Fruit fly (Drosophila melanogaster) whole organism, embryonic: Measurements from ENCODE around the gene osp.

Experiments
- ATbp ChIP-seq: fragments of 200-800 bp; sonication (Bioruptor generic); optimal IDR thresholded peaks from 2 replicates; lab custom pipeline; 2017; ENCODE audit warnings: missing biosample characterization, mild to moderate bottlenecking, missing genetic modification characterization, missing genetic modification reagents
- Ada2b ChIP-seq: fragments of 200-800 bp; sonication (Bioruptor generic); IDR thresholded peaks from 2 replicates; pipeline ENCODE4 v1.3.6; 2022; ENCODE audit warnings: missing biosample characterization, missing genetic modification characterization
- Atf6 ChIP-seq: fragments of 200-800 bp; sonication (Bioruptor generic); IDR thresholded peaks from 2 replicates; pipeline ENCODE4 v1.3.6; 2022; ENCODE audit warnings: missing biosample characterization, missing genetic modification characterization
- CG1024 ChIP-seq: fragments of 200-800 bp; sonication (Bioruptor generic); IDR thresholded peaks from 2 replicates; pipeline ENCODE4 v1.3.6; 2022; ENCODE audit warnings: missing biosample characterization, missing genetic modification characterization
- CG10979 ChIP-seq: fragments of 200-800 bp; sonication (Bioruptor generic); optimal IDR thresholded peaks from 2 replicates; lab custom pipeline; 2018; ENCODE audit warnings: missing biosample characterization, mild to moderate bottlenecking, missing genetic modification characterization, moderate library complexity
- CG11398 ChIP-seq: fragments of 200-800 bp; sonication (Bioruptor generic); optimal IDR thresholded peaks from 2 replicates; lab custom pipeline; 2016; ENCODE audit warnings: missing biosample characterization, missing genetic modification characterization
- CG11560 ChIP-seq: fragments of 200-800 bp; sonication (Bioruptor generic); IDR thresholded peaks from 3 replicates; pipeline ENCODE4 v1.3.6; 2022; ENCODE audit warnings: missing biosample characterization, missing genetic modification characterization
- CG13296 ChIP-seq: fragments of 200-800 bp; sonication (Bioruptor generic); optimal IDR thresholded peaks from 3 replicates; lab custom pipeline; 2018; ENCODE audit warnings: missing biosample characterization, mild to moderate bottlenecking, missing genetic modification characterization
- CG15073 ChIP-seq: fragments of 200-800 bp; sonication (Bioruptor generic); optimal IDR thresholded peaks from 2 replicates; lab custom pipeline; 2016; ENCODE audit warnings: missing biosample characterization, missing genetic modification characterization
- CG1603 ChIP-seq: fragments of 200-800 bp; sonication (Bioruptor generic); optimal IDR thresholded peaks from 2 replicates; lab custom pipeline; 2019; ENCODE audit warnings: missing biosample characterization, mild to moderate bottlenecking, missing genetic modification characterization, moderate library complexity
- CG18011 ChIP-seq: fragments of 200-800 bp; sonication (Bioruptor generic); optimal IDR thresholded peaks from 2 replicates; lab custom pipeline; 2017; ENCODE audit warnings: missing biosample characterization, missing genetic modification characterization, mild to moderate bottlenecking, moderate library complexity, missing genotype
- CG18262 ChIP-seq: fragments of 200-800 bp; optimal IDR thresholded peaks from 3 replicates; lab custom pipeline; 2019; ENCODE audit warnings: missing biosample characterization, mild to moderate bottlenecking, missing genetic modification characterization, moderate library complexity
- CG18599 ChIP-seq: fragments of 200-800 bp; sonication (Bioruptor generic); optimal IDR thresholded peaks from 3 replicates; lab custom pipeline; 2017; ENCODE audit warnings: missing biosample characterization, missing genetic modification characterization, mild to moderate bottlenecking, moderate library complexity, missing genetic modification reagents
- CG18619 ChIP-seq: fragments of 200-800 bp; sonication (Bioruptor generic); optimal IDR thresholded peaks from 3 replicates; lab custom pipeline; 2017; ENCODE audit warnings: missing biosample characterization, mild to moderate bottlenecking, missing genetic modification characterization
- CG2129 ChIP-seq: fragments of 200-800 bp; sonication (Bioruptor generic); IDR thresholded peaks from 2 replicates; pipeline ENCODE4 v1.3.6; 2022; ENCODE audit warnings: missing biosample characterization, missing genetic modification characterization; ENCODE audit not compliant: partially characterized antibody
- CG2199 ChIP-seq: fragments of 200-800 bp; sonication (Bioruptor generic); IDR thresholded peaks from 3 replicates; pipeline ENCODE4 v1.3.6; 2022; ENCODE audit warnings: missing biosample characterization, missing genetic modification characterization
- CG31365 ChIP-seq: fragments of 200-800 bp; sonication (Bioruptor generic); optimal IDR thresholded peaks from 2 replicates; lab custom pipeline; 2018; ENCODE audit warnings: missing biosample characterization, mild to moderate bottlenecking, missing genetic modification characterization
- CG32767 ChIP-seq: fragments of 200-800 bp; sonication (Bioruptor generic); IDR thresholded peaks from 2 replicates; pipeline ENCODE4 v1.3.6; 2022; ENCODE audit warnings: missing biosample characterization, missing genetic modification characterization
- CG33557 ChIP-seq: fragments of 200-800 bp; sonication (Bioruptor generic); optimal IDR thresholded peaks from 2 replicates; lab custom pipeline; 2019; ENCODE audit warnings: missing biosample characterization, mild to moderate bottlenecking, missing genetic modification characterization, moderate library complexity
- CG4282 ChIP-seq: fragments of 200-800 bp; sonication (Bioruptor generic); optimal IDR thresholded peaks from 2 replicates; lab custom pipeline; 2016; ENCODE audit warnings: missing biosample characterization, missing genetic modification characterization
- CG6683 ChIP-seq: fragments of 200-800 bp; sonication (Bioruptor generic); optimal IDR thresholded peaks from 2 replicates; lab custom pipeline; 2017; ENCODE audit warnings: missing biosample characterization, mild to moderate bottlenecking, missing genetic modification characterization, missing genetic modification reagents
- CG7745 ChIP-seq: fragments of 200-800 bp; sonication (Bioruptor generic); optimal IDR thresholded peaks from 2 replicates; lab custom pipeline; 2018; ENCODE audit warnings: missing biosample characterization, mild to moderate bottlenecking, missing genetic modification characterization, moderate library complexity
- CG8924 ChIP-seq: fragments of 200-800 bp; optimal IDR thresholded peaks from 3 replicates; lab custom pipeline; 2019; ENCODE audit warnings: missing biosample characterization, mild to moderate bottlenecking, missing genetic modification characterization, moderate library complexity
- CG9215 ChIP-seq: fragments of 200-800 bp; sonication (Bioruptor generic); IDR thresholded peaks from 2 replicates; pipeline ENCODE4 v1.3.6; 2022; ENCODE audit warnings: missing biosample characterization, missing genetic modification characterization
- CG9876 ChIP-seq: fragments of 200-800 bp; sonication (Bioruptor generic); optimal IDR thresholded peaks from 2 replicates; lab custom pipeline; 2016; ENCODE audit warnings: missing biosample characterization, missing genetic modification characterization
- CrebB ChIP-seq: fragments of 200-800 bp; sonication (Bioruptor generic); optimal IDR thresholded peaks from 3 replicates; lab custom pipeline; 2018; ENCODE audit warnings: missing biosample characterization, mild to moderate bottlenecking, missing genetic modification characterization
- Dad ChIP-seq: fragments of 200-800 bp; sonication (Bioruptor generic); optimal IDR thresholded peaks from 3 replicates; lab custom pipeline; 2016; ENCODE audit warnings: missing biosample characterization, missing genetic modification characterization
- Ets65A ChIP-seq: fragments of 200-800 bp; sonication (Bioruptor generic); peaks from one replicate; lab custom pipeline; 2016; ENCODE audit warnings: missing biosample characterization, missing genetic modification characterization
- Fer2 ChIP-seq: fragments of 200-800 bp; sonication (Bioruptor generic); optimal IDR thresholded peaks from 2 replicates; lab custom pipeline; 2018; ENCODE audit warnings: missing biosample characterization, mild to moderate bottlenecking, missing genetic modification characterization, moderate library complexity
- HLH4C ChIP-seq: fragments of 200-800 bp; sonication (Bioruptor generic); IDR thresholded peaks from 3 replicates; pipeline ENCODE4 v1.3.6; 2022; ENCODE audit warnings: missing biosample characterization, missing genetic modification characterization; ENCODE audit not compliant: partially characterized antibody
- Hand ChIP-seq: fragments of 200-800 bp; sonication (Bioruptor generic); optimal IDR thresholded peaks from 2 replicates; lab custom pipeline; 2017; ENCODE audit warnings: mild to moderate bottlenecking, missing biosample characterization, missing genetic modification reagents, missing genetic modification characterization
- Kr ChIP-seq: fragments of 200-800 bp; sonication (Bioruptor generic); optimal IDR thresholded peaks from 2 replicates; lab custom pipeline; 2017; ENCODE audit warnings: missing biosample characterization, mild to moderate bottlenecking, missing genetic modification characterization
- Nf-YA ChIP-seq: fragments of 200-800 bp; sonication (Bioruptor generic); IDR thresholded peaks from 2 replicates; pipeline ENCODE4 v1.3.6; 2022; ENCODE audit warnings: missing biosample characterization, missing genetic modification characterization
- Oaz ChIP-seq: fragments of 200-800 bp; sonication (Bioruptor generic); IDR thresholded peaks from 2 replicates; pipeline ENCODE4 v1.3.6; 2022; ENCODE audit warnings: missing biosample characterization, missing genetic modification characterization
- PHDP ChIP-seq: fragments of 200-800 bp; sonication (Bioruptor generic); optimal IDR thresholded peaks from 3 replicates; lab custom pipeline; 2018; ENCODE audit warnings: missing biosample characterization, mild to moderate bottlenecking, missing genetic modification characterization, moderate library complexity
- ab ChIP-seq: fragments of 200-800 bp; sonication (Bioruptor generic); optimal IDR thresholded peaks from 2 replicates; lab custom pipeline; 2016; ENCODE audit warnings: missing biosample characterization, missing genetic modification characterization
- ato ChIP-seq: fragments of 200-800 bp; sonication (Bioruptor generic); IDR thresholded peaks from 2 replicates; pipeline ENCODE4 v1.3.6; 2022; ENCODE audit warnings: missing biosample characterization, missing genetic modification characterization; ENCODE audit not compliant: partially characterized antibody
- br ChIP-seq: fragments of >200 bp; optimal IDR thresholded peaks from 2 replicates; lab custom pipeline; 2017
- dysf ChIP-seq: fragments of 200-800 bp; sonication (Bioruptor generic); IDR thresholded peaks from 3 replicates; pipeline ENCODE4 v1.3.6; 2022; ENCODE audit warnings: missing biosample characterization, missing genetic modification characterization
- eyg ChIP-seq: fragments of 200-800 bp; sonication (Bioruptor generic); optimal IDR thresholded peaks from 3 replicates; lab custom pipeline; 2016; ENCODE audit warnings: missing biosample characterization, missing genetic modification characterization
- fd64A ChIP-seq: fragments of 200-800 bp; sonication (Bioruptor generic); optimal IDR thresholded peaks from 3 replicates; lab custom pipeline; 2018; ENCODE audit warnings: missing biosample characterization, mild to moderate bottlenecking, missing genetic modification characterization
- ftz-f1 ChIP-seq: fragments of 200-800 bp; sonication (Bioruptor generic); optimal IDR thresholded peaks from 2 replicates; lab custom pipeline; 2016; ENCODE audit warnings: missing biosample characterization, missing genetic modification characterization
- gem ChIP-seq: fragments of 200-800 bp; sonication (Bioruptor generic); optimal IDR thresholded peaks from 2 replicates; lab custom pipeline; 2019; ENCODE audit warnings: missing biosample characterization, mild to moderate bottlenecking, missing genetic modification characterization, moderate library complexity
- jumu ChIP-seq: fragments of 200-800 bp; sonication (Bioruptor generic); optimal IDR thresholded peaks from 3 replicates; lab custom pipeline; 2016; ENCODE audit warnings: missing biosample characterization, missing genetic modification characterization
- kay ChIP-seq: fragments of 200-800 bp; sonication (Bioruptor generic); optimal IDR thresholded peaks from 2 replicates; lab custom pipeline; 2016; ENCODE audit warnings: missing biosample characterization, missing genetic modification characterization
- nom ChIP-seq: fragments of 200-800 bp; sonication (Bioruptor generic); optimal IDR thresholded peaks from 2 replicates; lab custom pipeline; 2017; ENCODE audit warnings: missing biosample characterization, missing genetic modification characterization, mild to moderate bottlenecking, moderate library complexity, missing genetic modification reagents
- salm ChIP-seq: fragments of 200-800 bp; sonication (Bioruptor generic); optimal IDR thresholded peaks from 2 replicates; lab custom pipeline; 2018; ENCODE audit warnings: missing biosample characterization, mild to moderate bottlenecking, missing genetic modification characterization
- sens-2 ChIP-seq: fragments of 200-800 bp; sonication (Bioruptor generic); IDR thresholded peaks from 2 replicates; pipeline ENCODE4 v1.3.6; 2022; ENCODE audit warnings: missing biosample characterization, missing genetic modification characterization
- sima ChIP-seq: fragments of 200-800 bp; sonication (Bioruptor generic); optimal IDR thresholded peaks from 2 replicates; lab custom pipeline; 2016; ENCODE audit warnings: missing biosample characterization, missing genetic modification characterization
- toy ChIP-seq: fragments of 200-800 bp; sonication (Bioruptor generic); IDR thresholded peaks from 2 replicates; pipeline ENCODE4 v1.3.6; 2022; ENCODE audit warnings: missing biosample characterization, missing genetic modification characterization
- unc-4 ChIP-seq: fragments of 200-800 bp; sonication (Bioruptor generic); IDR thresholded peaks from 2 replicates; pipeline ENCODE4 v1.3.6; 2022; ENCODE audit warnings: missing biosample characterization, missing genetic modification characterization; ENCODE audit not compliant: partially characterized antibody
- zen2 ChIP-seq: fragments of 200-800 bp; sonication (Bioruptor generic); IDR thresholded peaks from 3 replicates; pipeline ENCODE4 v1.3.6; 2022; ENCODE audit warnings: missing biosample characterization, missing genetic modification characterization; ENCODE audit not compliant: partially characterized antibody

The osp gene

dm6 chr2L:14619602-14620001 lies 69.5 kb downstream of the osp start (continued):
- TF ChIP-seq ab (no peak), CG18011 (GFP tag; lab: Kevin White, UChicago) (no peak), Oaz (GFP tag; lab: Robert Waterston, UW) (peak; percentile 47; the same call in 1 of the 2 replicates), ato (no peak), salm (no peak), CG8924 (tag; lab: Kevin White, UChicago) (no peak), nom (GFP tag; lab: Kevin White, UChicago) (no peak), CG18262 (tag; lab: Kevin White, UChicago) (no peak), CG2129 (GFP tag; lab: Robert Waterston, UW) (no peak), CG18619 (no peak), toy (GFP tag; lab: Robert Waterston, UW) (no peak), CG18599 (GFP tag; lab: Kevin White, UChicago) (peak; percentile 40), CG4282 (GFP tag; lab: Kevin White, UChicago) (no peak), CG9215 (GFP tag; lab: Robert Waterston, UW) (no peak), CG32767 (GFP tag; lab: Robert Waterston, UW) (no peak), CG7745 (tag; lab: Kevin White, UChicago) (no peak), kay (GFP tag; lab: Kevin White, UChicago) (no peak), CG1603 (tag; lab: Kevin White, UChicago) (no peak), Ada2b (GFP tag; lab: Robert Waterston, UW) (peak; percentile 50; the same call in 1 of the 2 replicates), CG31365 (tag; lab: Kevin White, UChicago) (no peak), CG11560 (tag; lab: Robert Waterston, UW) (no peak), CG6683 (no peak), sens-2 (GFP tag; lab: Robert Waterston, UW) (no peak), CG11398 (GFP tag; lab: Kevin White, UChicago) (no peak), CrebB (no peak), Nf-YA (no peak), PHDP (tag; lab: Kevin White, UChicago) (no peak), Hand (GFP tag; lab: Kevin White, UChicago) (no peak), Kr (GFP tag; lab: Kevin White, UChicago) (no peak), eyg (GFP tag; lab: Kevin White, UChicago) (no peak), Fer2 (tag; lab: Kevin White, UChicago) (no peak), br (lab: Kevin White, UChicago) (no peak), Atf6 (GFP tag; lab: Robert Waterston, UW) (peak; percentile 41; the same call in 1 of the 2 replicates), Dad (GFP tag; lab: Kevin White, UChicago) (no peak), sima (GFP tag; lab: Kevin White, UChicago) (no peak), CG33557 (no peak), fd64A (GFP tag; lab: Kevin White, UChicago) (no peak), CG1024 (no peak), unc-4 (GFP tag; lab: Robert Waterston, UW) (no peak), gem (tag; lab: Kevin White, UChicago) (peak; percentile 47), ATbp (GFP tag; lab: Kevin White, UChicago) (no peak), zen2 (GFP tag; lab: Robert Waterston, UW) (no peak), CG13296 (GFP tag; lab: Kevin White, UChicago) (peak; percentile 9), ftz-f1 (GFP tag; lab: Kevin White, UChicago) (no peak), Ets65A (no peak), CG10979 (tag; lab: Kevin White, UChicago) (no peak), CG9876 (no peak), dysf (GFP tag; lab: Robert Waterston, UW) (peak; percentile 67; the same call in 2 of the 3 replicates), jumu (peak; percentile 31), CG15073 (GFP tag; lab: Kevin White, UChicago) (no peak), HLH4C (GFP tag; lab: Robert Waterston, UW) (no peak), CG2199 (GFP tag; lab: Robert Waterston, UW) (0 out of 3 replicates have a peak, but pooled peaks have one; percentile 33)
